Worm (Caenorhabditis elegans): ENCODE results near the gene sfxn-1.1.

DNA sequence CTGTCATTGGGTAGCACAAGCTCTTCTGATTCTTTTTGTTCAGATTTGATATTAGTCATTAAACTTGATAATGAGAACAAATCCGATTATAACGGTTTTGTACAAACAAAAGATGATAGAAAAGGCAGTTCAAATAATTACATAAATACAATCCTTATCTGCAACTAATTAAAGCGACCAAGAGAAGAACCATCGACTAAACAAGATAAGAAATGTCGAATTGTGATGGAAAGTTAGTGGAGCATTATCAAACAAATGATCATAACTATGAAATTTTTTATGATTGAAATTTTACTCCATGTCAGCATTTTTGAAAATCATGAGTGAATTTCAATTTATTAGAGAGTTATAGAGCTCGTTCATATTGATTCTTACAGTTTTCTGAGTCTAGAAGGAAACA is 50.3 kb downstream of the sfxn-1.1 start, which contains the start of gene chil-23:
- TF ChIP-seq cog-1 (tag; optimal IDR thresholded peaks at IDR 0.05) (no peak), ref-1 (GFP tag; conservative IDR thresholded peaks at IDR 0.05) (no peak), med-1 (GFP tag; optimal IDR thresholded peaks at IDR 0.05; ENCODE audit: insufficient read depth) (no peak), flt-1 (GFP tag; IDR thresholded peaks at IDR 0.05) (no peak), ztf-23 (GFP tag; IDR thresholded peaks at IDR 0.05) (no peak)
